Worm (Caenorhabditis elegans) whole organism, young adult: ENCODE results near the gene B0507.3.
"Not testable (repeated sequence)": the region's sequence is repeated elsewhere in the genome, so short reads cannot be mapped to it uniquely, and the experiment has no call there.

Experiments
- D2030.7 ChIP-seq: fragments of 200-800 bp; sonication (Bioruptor generic); IDR thresholded peaks from 2 replicates; pipeline ENCODE4 v1.3.6; 2022; ENCODE audit warnings: missing genetic modification reagents, missing genetic modification characterization, missing compliant biosample characterization
- F22D6.2 ChIP-seq: sonication (generic microtip); optimal IDR thresholded peaks from 2 replicates; lab custom pipeline; 2016; ENCODE audit warnings: mild to moderate bottlenecking, missing genetic modification characterization, missing compliant biosample characterization
- F49E8.2 ChIP-seq: sonication (generic microtip); optimal IDR thresholded peaks from 3 replicates; lab custom pipeline; 2017; ENCODE audit warnings: missing genetic modification characterization, mild to moderate bottlenecking, missing compliant biosample characterization, antibody characterized with exemption, moderate library complexity; ENCODE audit not compliant: insufficient read depth
- F57C9.4 ChIP-seq: sonication (generic microtip); optimal IDR thresholded peaks from 2 replicates; lab custom pipeline; 2017; ENCODE audit warnings: mild to moderate bottlenecking, missing genetic modification characterization, missing compliant biosample characterization
- Y67H2A.10 ChIP-seq: fragments of 200-800 bp; sonication (Bioruptor generic); conservative IDR thresholded peaks from 2 replicates; pipeline ENCODE4 v1.3.6; 2022; ENCODE audit warnings: missing genetic modification reagents, missing genetic modification characterization, missing compliant biosample characterization
- attf-3 ChIP-seq: fragments of 200-800 bp; sonication (Bioruptor generic); conservative IDR thresholded peaks from 2 replicates; pipeline ENCODE4 v1.3.6; 2022; ENCODE audit warnings: missing genetic modification reagents, missing genetic modification characterization, missing compliant biosample characterization
- ceh-27 ChIP-seq: fragments of 200-800 bp; sonication (Bioruptor generic); optimal IDR thresholded peaks from 2 replicates; lab custom pipeline; 2018; ENCODE audit warnings: mild to moderate bottlenecking, missing genetic modification characterization, moderate library complexity, missing compliant biosample characterization
- ceh-40 ChIP-seq: fragments of 200-800 bp; sonication (Bioruptor generic); IDR thresholded peaks from 2 replicates; pipeline ENCODE4 v1.3.6; 2022; ENCODE audit warnings: missing genetic modification characterization, missing compliant biosample characterization
- ceh-91 ChIP-seq: fragments of 200-800 bp; sonication (Bioruptor generic); IDR thresholded peaks from 2 replicates; pipeline ENCODE4 v1.3.6; 2022; ENCODE audit warnings: missing genetic modification reagents, missing genetic modification characterization, missing compliant biosample characterization
- die-1 ChIP-seq: sonication (generic microtip); optimal IDR thresholded peaks from 2 replicates; lab custom pipeline; 2016; ENCODE audit warnings: missing genotype, mild to moderate bottlenecking, missing genetic modification characterization, missing compliant biosample characterization
- dpff-1 ChIP-seq: sonication (generic microtip); optimal IDR thresholded peaks from 2 replicates; lab custom pipeline; 2017; ENCODE audit warnings: mild to moderate bottlenecking, missing genetic modification characterization, missing compliant biosample characterization
- egl-18 ChIP-seq: fragments of 200-800 bp; sonication (Bioruptor generic); IDR thresholded peaks from 2 replicates; pipeline ENCODE4 v1.3.6; 2022; ENCODE audit warnings: missing genetic modification reagents, missing genetic modification characterization, missing compliant biosample characterization
- ekl-4 ChIP-seq: fragments of 200-800 bp; sonication (Bioruptor generic); IDR thresholded peaks from 2 replicates; pipeline ENCODE4 v1.3.6; 2022; ENCODE audit warnings: missing genetic modification reagents, missing genetic modification characterization, missing compliant biosample characterization
- him-1 ChIP-seq: sonication (generic microtip); optimal IDR thresholded peaks from 2 replicates; lab custom pipeline; 2016; ENCODE audit warnings: missing genotype, missing genetic modification reagents, missing genetic modification characterization, missing compliant biosample characterization
- hrde-1 ChIP-seq: sonication (generic microtip); optimal IDR thresholded peaks from 2 replicates; lab custom pipeline; 2016; ENCODE audit warnings: missing genetic modification characterization, mild to moderate bottlenecking, missing compliant biosample characterization, moderate library complexity, missing genotype, missing genetic modification reagents, borderline replicate concordance
- hsf-1 ChIP-seq: fragments of 200-800 bp; sonication (Bioruptor generic); IDR thresholded peaks from 2 replicates; pipeline ENCODE4 v1.3.6; 2022; ENCODE audit warnings: missing genetic modification reagents, missing genetic modification characterization, missing compliant biosample characterization
- lag-1 ChIP-seq: fragments of 200-800 bp; sonication (Bioruptor generic); IDR thresholded peaks from 2 replicates; pipeline ENCODE4 v1.3.6; 2022; ENCODE audit warnings: missing genetic modification reagents, missing genetic modification characterization, missing compliant biosample characterization
- let-526 ChIP-seq: fragments of 200-800 bp; sonication (Bioruptor generic); IDR thresholded peaks from 2 replicates; pipeline ENCODE4 v1.3.6; 2022; ENCODE audit warnings: missing genetic modification reagents, missing genetic modification characterization, missing compliant biosample characterization
- let-607 ChIP-seq, 2 experiments: fragments of 200-800 bp in 1 of 2; sonication (Bioruptor generic) in 1 of 2; sonication (generic microtip) in 1 of 2; optimal IDR thresholded peaks; 2 replicates each; lab custom pipeline; 2016 to 2018; ENCODE audit warnings: mild to moderate bottlenecking in 2 of 2, missing compliant biosample characterization in 2 of 2, missing genetic modification characterization in 2 of 2, moderate library complexity in 2 of 2, missing genotype in 1 of 2
- lsy-27 ChIP-seq: sonication (generic microtip); optimal IDR thresholded peaks from 2 replicates; lab custom pipeline; 2017; ENCODE audit warnings: missing genetic modification characterization, mild to moderate bottlenecking, missing compliant biosample characterization, antibody characterized with exemption, missing genotype, borderline replicate concordance; ENCODE audit not compliant: insufficient read depth
- mes-4 ChIP-seq: sonication (generic microtip); optimal IDR thresholded peaks from 2 replicates; lab custom pipeline; 2016; ENCODE audit warnings: missing genotype, missing genetic modification characterization, missing compliant biosample characterization
- nfya-2 ChIP-seq: fragments of 200-800 bp; sonication (Bioruptor generic); IDR thresholded peaks from 2 replicates; pipeline ENCODE4 v1.3.6; 2022; ENCODE audit warnings: missing genetic modification reagents, missing genetic modification characterization, missing compliant biosample characterization
- nhr-80 ChIP-seq: sonication (generic microtip); optimal IDR thresholded peaks from 2 replicates; lab custom pipeline; 2016; ENCODE audit warnings: missing genetic modification characterization, missing compliant biosample characterization
- pbrm-1 ChIP-seq: fragments of 200-800 bp; sonication (Bioruptor generic); IDR thresholded peaks from 2 replicates; pipeline ENCODE4 v1.3.6; 2022; ENCODE audit warnings: missing genetic modification reagents, missing genetic modification characterization, missing compliant biosample characterization
- pha-4 ChIP-seq: fragments of 150-350 bp; sonication (generic microtip); optimal IDR thresholded peaks from 2 replicates; lab custom pipeline; 2014; ENCODE audit warnings: missing biosample characterization, missing genetic modification reagents, missing genetic modification characterization
- repo-1 ChIP-seq: sonication (generic microtip); optimal IDR thresholded peaks from 2 replicates; lab custom pipeline; 2017; ENCODE audit warnings: mild to moderate bottlenecking, missing genetic modification characterization, missing compliant biosample characterization
- rpc-1 ChIP-seq, 2 experiments: fragments of 150-350 bp in 1 of 2; sonication (generic microtip) in 1 of 2; optimal IDR thresholded peaks; 2 replicates each; lab custom pipeline; 2014 to 2018; ENCODE audit warnings: missing biosample characterization in 1 of 2, missing genetic modification characterization in 1 of 2, missing genetic modification reagents in 1 of 2, missing genotype in 1 of 2
- sea-2 ChIP-seq: fragments of 200-800 bp; sonication (Bioruptor generic); IDR thresholded peaks from 2 replicates; pipeline ENCODE4 v1.3.6; 2022; ENCODE audit warnings: missing genetic modification characterization, missing compliant biosample characterization
- snpc-1.1 ChIP-seq: sonication (generic microtip); optimal IDR thresholded peaks from 2 replicates; lab custom pipeline; 2017; ENCODE audit warnings: missing genetic modification characterization, mild to moderate bottlenecking, missing compliant biosample characterization, antibody characterized with exemption, moderate library complexity, missing genotype, missing genetic modification reagents; ENCODE audit not compliant: insufficient read depth
- snpc-3.4 ChIP-seq: sonication (generic microtip); optimal IDR thresholded peaks from 2 replicates; lab custom pipeline; 2017; ENCODE audit warnings: missing genetic modification characterization, mild to moderate bottlenecking, missing compliant biosample characterization, antibody characterized with exemption, moderate library complexity, missing genotype, missing genetic modification reagents
- ztf-6 ChIP-seq: fragments of 200-800 bp; sonication (Bioruptor generic); IDR thresholded peaks from 2 replicates; pipeline ENCODE4 v1.3.6; 2022; ENCODE audit warnings: missing genetic modification reagents, missing genetic modification characterization, missing compliant biosample characterization

The B0507.3 gene

DNA sequence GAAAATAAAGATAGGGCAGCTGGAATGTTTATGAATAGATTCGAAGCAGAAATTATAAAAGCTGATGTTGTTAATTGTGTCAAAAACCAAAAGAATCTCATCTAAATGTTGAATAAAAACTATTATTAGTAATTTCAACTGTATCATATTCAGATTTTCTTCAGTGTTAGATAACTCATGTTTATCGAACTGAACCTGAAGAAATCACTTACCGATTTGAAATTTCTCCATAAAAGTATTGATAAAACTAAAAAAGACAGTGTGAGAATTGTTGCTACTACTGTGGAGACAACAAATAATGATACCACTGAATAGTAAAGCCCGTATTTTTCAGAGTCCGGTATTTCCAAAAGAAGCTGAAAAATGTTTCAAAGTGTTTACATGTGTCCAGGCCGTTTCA, 46.5 kb upstream of the B0507.3 start, which contains the start of gene ZC196.8:
ZC196.8 (minus strand) TSS at position 101 of the 400 bp plus-strand sequence.
- TF ChIP-seq ztf-6; ceh-27 (GFP tag; lab: Kevin White, UChicago); F57C9.4 (tag; lab: Kevin White, UChicago): not testable (repeated sequence)

DNA sequence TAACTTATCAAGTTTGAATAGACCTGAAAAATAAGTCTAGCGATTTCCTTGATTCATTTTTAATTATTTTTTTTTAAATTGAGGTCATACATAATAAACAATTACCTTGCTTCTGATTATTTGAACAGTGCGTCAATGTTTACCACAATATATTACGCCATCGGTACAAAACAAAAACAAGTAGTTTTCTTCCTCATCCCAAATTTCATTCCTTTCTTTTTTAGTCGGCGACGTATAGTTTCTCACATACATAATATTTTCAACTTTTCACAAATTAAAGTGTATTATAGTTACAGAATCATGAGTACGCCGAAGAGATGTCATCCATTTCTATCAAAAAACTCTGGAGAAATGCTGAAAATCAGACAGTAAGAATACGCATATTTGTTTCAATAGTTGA, 42.5 kb upstream of the B0507.3 start, which contains the start of gene droe-8:
droe-8 (plus strand) TSS at position 301 of the 400 bp plus-strand sequence.
- TF ChIP-seq snpc-3.4 (tag; lab: Kevin White, UChicago); lsy-27 (tag; lab: Kevin White, UChicago); let-526 (GFP tag; lab: Robert Waterston, UW): not testable (repeated sequence)
- TF ChIP-seq, all 124 proteins: peak for 0; not testable (repeated sequence) for 124

DNA sequence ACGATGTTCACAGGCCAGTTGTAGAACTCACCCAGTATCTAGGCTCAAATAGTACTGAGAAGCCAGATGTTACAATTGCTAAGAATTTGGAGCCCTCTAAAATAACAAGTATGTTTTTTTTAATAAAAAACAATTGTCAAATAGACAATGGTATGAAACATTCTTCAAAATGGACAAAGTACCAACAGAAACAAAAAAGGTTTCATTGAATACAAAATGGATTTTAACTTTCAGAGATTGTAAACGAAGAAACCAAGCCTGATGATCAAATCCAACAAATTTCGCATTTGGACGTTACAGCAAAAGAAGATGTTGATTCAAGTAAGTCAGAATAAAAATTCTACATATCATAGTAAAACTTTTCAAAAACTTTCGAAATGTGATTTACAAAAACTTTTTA, 41.6 kb upstream of the B0507.3 start, which contains the start of gene ZC196.9:
ZC196.9 (minus strand) TSS at position 101 of the 400 bp plus-strand sequence.
- TF ChIP-seq ceh-40 (no peak), pbrm-1 (GFP tag; lab: Robert Waterston, UW) (no peak), nhr-80 (tag; lab: Kevin White, UChicago) (no peak), nfya-2 (GFP tag; lab: Robert Waterston, UW) (no peak), F22D6.2 (tag; lab: Kevin White, UChicago) (no peak), dpff-1 (tag; lab: Kevin White, UChicago) (no peak), attf-3 (GFP tag; lab: Robert Waterston, UW) (no peak), sea-2 (GFP tag; lab: Robert Waterston, UW) (no peak), let-607 (tag; optimal IDR thresholded peaks at IDR 0.05; lab: Kevin White, UChicago) (no peak), egl-18 (GFP tag; lab: Robert Waterston, UW) (no peak)
- TF ChIP-seq, all 124 proteins: peak for 0

DNA sequence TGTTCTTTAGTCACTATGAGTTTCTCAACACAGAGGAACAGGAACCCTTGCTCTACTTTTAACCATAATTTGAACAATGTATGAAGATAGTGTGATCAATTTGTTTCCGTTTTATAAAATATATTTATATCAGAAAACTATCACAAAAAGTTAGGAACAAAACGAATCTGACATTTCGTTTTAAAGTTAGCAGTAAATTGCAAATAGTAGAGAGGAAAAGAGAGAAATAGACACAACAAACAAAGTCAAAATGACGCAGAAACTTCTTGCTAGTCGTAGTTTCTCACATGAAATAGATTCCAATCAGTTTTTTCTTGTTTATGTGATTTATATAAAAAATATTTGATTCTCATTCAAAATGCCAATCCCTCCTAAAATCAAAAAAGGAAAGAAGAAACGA, 39.6 kb upstream of the B0507.3 start, which contains the start of gene ZC196.5:
ZC196.5 (plus strand) TSS at position 301 of the 400 bp plus-strand sequence.
- TF ChIP-seq ceh-91 (GFP tag; lab: Robert Waterston, UW) = no peak
- TF ChIP-seq ekl-4 (GFP tag; lab: Robert Waterston, UW) = no peak
- TF ChIP-seq Y67H2A.10 (GFP tag; lab: Robert Waterston, UW) = no peak
- TF ChIP-seq die-1 (tag; lab: Kevin White, UChicago) = no peak
- TF ChIP-seq lag-1 = no peak
- TF ChIP-seq snpc-1.1 (tag; lab: Kevin White, UChicago) = no peak
- TF ChIP-seq rpc-1 (optimal IDR thresholded peaks at IDR 0.05; lab: Kevin White, UChicago) = no peak
- TF ChIP-seq rpc-1 (tag; optimal IDR thresholded peaks at IDR 0.05; lab: Kevin White, UChicago) = no peak
- no peak for TF ChIP-seq mes-4
- TF ChIP-seq hsf-1 = no peak
- TF ChIP-seq D2030.7 (GFP tag; lab: Robert Waterston, UW) = no peak
- no peak for TF ChIP-seq pha-4 (tag; lab: Kevin White, UChicago)
- TF ChIP-seq him-1 (tag; lab: Kevin White, UChicago) = no peak
- no peak for TF ChIP-seq repo-1 (tag; lab: Kevin White, UChicago)
- no peak for TF ChIP-seq hrde-1 (tag; lab: Kevin White, UChicago)
- TF ChIP-seq F49E8.2 (tag; lab: Kevin White, UChicago) = no peak
- TF ChIP-seq, all 124 proteins: peak for 0
